Fruit fly (Drosophila melanogaster) S2 (cell line): ENCODE data around the gene CG4360.

Experiments used
- CG8478 ChIP-seq: fragments of >200 bp; optimal IDR thresholded peaks from 2 replicates; lab custom pipeline; 2018
- CTCF ChIP-seq, 2 experiments: fragments of >200 bp; optimal IDR thresholded peaks; 2 replicates each; lab custom pipeline; 2018

DNA sequence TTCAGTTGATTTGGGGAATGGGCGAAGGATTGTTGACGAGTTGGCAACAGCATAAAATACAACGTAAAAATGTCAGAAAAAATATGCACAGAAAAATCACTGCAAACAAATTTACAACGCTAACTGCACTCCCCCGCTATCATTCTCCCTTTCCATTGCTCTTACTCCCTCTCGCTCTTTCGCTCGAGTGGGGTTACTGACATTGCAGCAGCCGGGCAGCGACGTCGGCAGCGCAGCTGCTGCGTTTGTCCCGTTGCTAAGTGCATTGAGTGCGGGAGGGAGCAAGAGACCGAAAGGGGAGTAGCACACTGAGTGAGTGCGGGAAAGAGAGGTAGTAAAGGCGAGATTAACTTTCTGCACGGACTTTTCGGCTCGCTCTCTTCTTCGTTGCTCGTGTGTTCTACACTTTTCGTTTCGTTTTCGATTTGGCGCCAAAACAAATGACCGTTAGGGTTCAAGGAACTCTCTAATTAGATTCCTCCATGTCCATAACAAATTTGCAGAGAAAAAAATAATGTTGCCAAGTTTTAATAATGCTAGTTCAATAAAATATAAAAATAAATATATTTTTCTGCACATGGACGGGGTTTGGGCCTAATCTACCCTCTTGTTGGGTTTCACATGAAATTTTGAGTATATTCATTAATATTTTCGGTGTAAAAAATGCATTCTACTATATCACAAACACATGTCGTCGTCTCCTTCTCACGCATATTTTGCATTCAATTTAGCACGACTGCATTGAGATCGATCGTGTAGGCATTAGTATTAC, 43.5 kb downstream of the CG4360 start:
- TF ChIP-seq CG8478 (lab: Kevin White, UChicago): no peak
- TF ChIP-seq CTCF (optimal IDR thresholded peaks at IDR 0.05; lab: Kevin White, UChicago): no peak
